Worm (Caenorhabditis elegans): ENCODE data around the gene C14A4.9.

- no peak for TF ChIP-seq ama-1 (optimal IDR thresholded peaks at IDR 0.05)
- TF ChIP-seq nhr-11 (tag; optimal IDR thresholded peaks at IDR 0.05) = no peak
- TF ChIP-seq ceh-31 (tag; optimal IDR thresholded peaks at IDR 0.05) = no peak
- TF ChIP-seq ceh-45 (GFP tag; IDR thresholded peaks at IDR 0.05) = no peak
- TF ChIP-seq nhr-232 (tag; optimal IDR thresholded peaks at IDR 0.05) = no peak
- TF ChIP-seq lim-6 (tag; optimal IDR thresholded peaks at IDR 0.05) = no peak
- TF ChIP-seq F13H6.1 (tag; optimal IDR thresholded peaks at IDR 0.05) = no peak
- TF ChIP-seq ets-4 (tag; optimal IDR thresholded peaks at IDR 0.05) = no peak
- TF ChIP-seq ref-2 (tag; optimal IDR thresholded peaks at IDR 0.05) = no peak
Measured at ce11 chrII:10607238-10607961, 8.3 kb downstream of the C14A4.9 start, which contains the start of gene ccm-3.

All from whole organism, late embryonic.